Worm (Caenorhabditis elegans) whole organism, L1 larva: ENCODE results near the gene Y46E12A.2.

Source experiments
- C04F5.9 ChIP-seq: sonication (generic microtip); optimal IDR thresholded peaks from 2 replicates; lab custom pipeline; 2016; ENCODE audit warnings: missing genetic modification characterization, missing compliant biosample characterization
- C34B4.2 ChIP-seq: sonication (generic microtip); optimal IDR thresholded peaks from 2 replicates; lab custom pipeline; 2017; ENCODE audit warnings: mild to moderate bottlenecking, missing genetic modification characterization, missing compliant biosample characterization
- F16B12.6 ChIP-seq: fragments of 150-350 bp; optimal IDR thresholded peaks from 2 replicates; lab custom pipeline; 2014; ENCODE audit warnings: missing biosample characterization, missing genetic modification characterization
- Y116A8C.19 ChIP-seq: sonication (generic microtip); optimal IDR thresholded peaks from 2 replicates; lab custom pipeline; 2016; ENCODE audit warnings: missing compliant biosample characterization, missing genetic modification characterization, borderline replicate concordance
- aha-1 ChIP-seq: fragments of 150-350 bp; optimal IDR thresholded peaks from 2 replicates; lab custom pipeline; 2014; ENCODE audit warnings: missing biosample characterization, missing genetic modification characterization
- blmp-1 ChIP-seq: fragments of 150-350 bp; optimal IDR thresholded peaks from 2 replicates; lab custom pipeline; 2014; ENCODE audit warnings: missing biosample characterization, missing genetic modification characterization
- ceh-8 ChIP-seq: fragments of 200-800 bp; sonication (Bioruptor generic); optimal IDR thresholded peaks from 2 replicates; lab custom pipeline; 2018; ENCODE audit warnings: mild to moderate bottlenecking, missing genetic modification characterization, moderate library complexity, missing compliant biosample characterization
- ceh-90 ChIP-seq: sonication (generic microtip); optimal IDR thresholded peaks from 2 replicates; lab custom pipeline; 2016; ENCODE audit warnings: missing genetic modification characterization, missing compliant biosample characterization
- dsc-1 ChIP-seq: sonication (generic microtip); optimal IDR thresholded peaks from 2 replicates; lab custom pipeline; 2016; ENCODE audit warnings: mild to moderate bottlenecking, missing genetic modification characterization, missing compliant biosample characterization
- efl-1 ChIP-seq, 4 experiments: fragments of 150-350 bp; optimal IDR thresholded peaks in 3 of 4; peaks in 1 of 4; 1 replicate in 1 of 4; 2 replicates in 3 of 4; lab custom pipeline; 2014; ENCODE audit warnings: missing biosample characterization in 2 of 4, missing genetic modification characterization in 2 of 4, missing genetic modification reagents in 2 of 4
- efl-3 ChIP-seq: fragments of 200-800 bp; sonication (Bioruptor generic); optimal IDR thresholded peaks from 2 replicates; lab custom pipeline; 2018; ENCODE audit warnings: mild to moderate bottlenecking, missing genetic modification characterization, missing compliant biosample characterization
- egl-13 ChIP-seq: sonication (generic microtip); optimal IDR thresholded peaks from 2 replicates; lab custom pipeline; 2016; ENCODE audit warnings: missing genotype, missing genetic modification reagents, missing genetic modification characterization, missing compliant biosample characterization
- elt-3 ChIP-seq, 6 experiments: fragments of 150-350 bp in 1 of 6; sonication (generic microtip); optimal IDR thresholded peaks; 2 replicates each; lab custom pipeline; 2017 to 2018; ENCODE audit warnings: missing biosample characterization in 6 of 6, missing genetic modification characterization in 6 of 6, inconsistent platforms in 1 of 6
- ets-5 ChIP-seq: fragments of 200-800 bp; sonication (Bioruptor generic); IDR thresholded peaks from 2 replicates; pipeline ENCODE4 v1.3.6; 2022; ENCODE audit warnings: missing genetic modification characterization, missing compliant biosample characterization
- fkh-10 ChIP-seq: sonication (generic microtip); optimal IDR thresholded peaks from 2 replicates; lab custom pipeline; 2017; ENCODE audit warnings: missing biosample characterization, missing genetic modification reagents, missing genetic modification characterization
- fkh-8 ChIP-seq: sonication (generic microtip); optimal IDR thresholded peaks from 2 replicates; lab custom pipeline; 2016; ENCODE audit warnings: mild to moderate bottlenecking, missing genetic modification characterization, missing compliant biosample characterization
- fos-1 ChIP-seq: fragments of 150-350 bp; optimal IDR thresholded peaks from 2 replicates; lab custom pipeline; 2014; ENCODE audit warnings: missing biosample characterization, missing genetic modification characterization
- grh-1 ChIP-seq: fragments of 200-800 bp; sonication (Bioruptor generic); IDR thresholded peaks from 2 replicates; pipeline ENCODE4 v1.3.6; 2022; ENCODE audit warnings: missing genetic modification reagents, missing genetic modification characterization, missing compliant biosample characterization
- hlh-17 ChIP-seq: fragments of 200-800 bp; sonication (Bioruptor generic); optimal IDR thresholded peaks from 2 replicates; lab custom pipeline; 2018; ENCODE audit warnings: missing genetic modification characterization, mild to moderate bottlenecking, missing compliant biosample characterization, moderate library complexity, borderline replicate concordance
- irx-1 ChIP-seq: sonication (generic microtip); optimal IDR thresholded peaks from 2 replicates; lab custom pipeline; 2016; ENCODE audit warnings: missing genetic modification characterization, missing compliant biosample characterization
- isw-1 ChIP-seq: fragments of 200-800 bp; sonication (Bioruptor generic); IDR thresholded peaks from 2 replicates; pipeline ENCODE4 v1.3.6; 2022; ENCODE audit warnings: missing genetic modification characterization, missing compliant biosample characterization
- lin-13 ChIP-seq: fragments of 150-350 bp; optimal IDR thresholded peaks from 2 replicates; lab custom pipeline; 2014; ENCODE audit warnings: missing biosample characterization, missing genetic modification reagents, missing genetic modification characterization
- lin-39 ChIP-seq: fragments of 150-350 bp; optimal IDR thresholded peaks from 2 replicates; lab custom pipeline; 2014; ENCODE audit warnings: missing biosample characterization, missing genetic modification reagents, missing genetic modification characterization
- lir-3 ChIP-seq: sonication (generic microtip); optimal IDR thresholded peaks from 2 replicates; lab custom pipeline; 2016; ENCODE audit warnings: mild to moderate bottlenecking, missing genetic modification characterization, moderate library complexity, missing compliant biosample characterization; ENCODE audit not compliant: poor library complexity
- lsy-2 ChIP-seq, 2 experiments: fragments of 150-350 bp; optimal IDR thresholded peaks; 2 replicates each; lab custom pipeline; 2014; ENCODE audit warnings: missing biosample characterization in 2 of 2, missing genetic modification characterization in 2 of 2
- mab-9 ChIP-seq: fragments of 200-800 bp; sonication (Bioruptor generic); IDR thresholded peaks from 2 replicates; pipeline ENCODE4 v1.3.6; 2022; ENCODE audit warnings: missing genetic modification reagents, missing genetic modification characterization, missing compliant biosample characterization
- mdl-1 ChIP-seq, 2 experiments: fragments of 150-350 bp; optimal IDR thresholded peaks; 2 replicates each; lab custom pipeline; 2014 to 2017; ENCODE audit warnings: missing biosample characterization in 2 of 2, missing genetic modification characterization in 2 of 2, inconsistent platforms in 1 of 2
- mef-2 ChIP-seq: fragments of 150-350 bp; optimal IDR thresholded peaks from 2 replicates; lab custom pipeline; 2014; ENCODE audit warnings: missing biosample characterization, missing genetic modification characterization
- mep-1 ChIP-seq: fragments of 150-350 bp; optimal IDR thresholded peaks from 2 replicates; lab custom pipeline; 2014; ENCODE audit warnings: missing biosample characterization, missing genetic modification characterization
- nhr-11 ChIP-seq: fragments of 150-350 bp; optimal IDR thresholded peaks from 2 replicates; lab custom pipeline; 2014; ENCODE audit warnings: missing biosample characterization, missing genetic modification characterization
- nhr-19 ChIP-seq: fragments of 200-800 bp; sonication (Bioruptor generic); conservative IDR thresholded peaks from 2 replicates; pipeline ENCODE4 v1.3.6; 2022; ENCODE audit warnings: missing genetic modification characterization, missing compliant biosample characterization
- nhr-20 ChIP-seq: sonication (generic microtip); optimal IDR thresholded peaks from 2 replicates; lab custom pipeline; 2016; ENCODE audit warnings: mild to moderate bottlenecking, missing genetic modification characterization, missing compliant biosample characterization
- nhr-28 ChIP-seq: fragments of 150-350 bp; optimal IDR thresholded peaks from 2 replicates; lab custom pipeline; 2014; ENCODE audit warnings: missing biosample characterization, missing genetic modification characterization
- nhr-47 ChIP-seq: sonication (generic microtip); optimal IDR thresholded peaks from 2 replicates; lab custom pipeline; 2016; ENCODE audit warnings: mild to moderate bottlenecking, missing genetic modification characterization, moderate library complexity, missing compliant biosample characterization
- nhr-76 ChIP-seq: sonication (generic microtip); optimal IDR thresholded peaks from 2 replicates; lab custom pipeline; 2017; ENCODE audit warnings: missing biosample characterization, missing genetic modification characterization
- nhr-77 ChIP-seq: fragments of 150-350 bp; optimal IDR thresholded peaks from 2 replicates; lab custom pipeline; 2014; ENCODE audit warnings: missing biosample characterization, missing genetic modification characterization
- nhr-90 ChIP-seq: sonication (generic microtip); optimal IDR thresholded peaks from 2 replicates; lab custom pipeline; 2016; ENCODE audit warnings: mild to moderate bottlenecking, missing genetic modification characterization, missing compliant biosample characterization; ENCODE audit not compliant: poor library complexity
- pag-3 ChIP-seq: sonication (generic microtip); optimal IDR thresholded peaks from 2 replicates; lab custom pipeline; 2017; ENCODE audit warnings: missing genetic modification characterization, mild to moderate bottlenecking, missing compliant biosample characterization, antibody characterized with exemption, borderline replicate concordance; ENCODE audit not compliant: insufficient read depth
- pax-3 ChIP-seq: fragments of 200-800 bp; sonication (Bioruptor generic); optimal IDR thresholded peaks from 2 replicates; lab custom pipeline; 2018; ENCODE audit warnings: mild to moderate bottlenecking, missing genetic modification characterization, moderate library complexity, missing compliant biosample characterization
- sox-4 ChIP-seq: sonication (generic microtip); optimal IDR thresholded peaks from 2 replicates; lab custom pipeline; 2016; ENCODE audit warnings: missing genetic modification characterization, missing compliant biosample characterization
- sptf-1 ChIP-seq: fragments of 150-350 bp; optimal IDR thresholded peaks from 2 replicates; lab custom pipeline; 2014; ENCODE audit warnings: missing biosample characterization, missing genetic modification characterization
- sup-37 ChIP-seq: fragments of 200-800 bp; sonication (Bioruptor generic); optimal IDR thresholded peaks from 2 replicates; lab custom pipeline; 2018; ENCODE audit warnings: mild to moderate bottlenecking, missing genetic modification characterization, missing compliant biosample characterization
- tbx-2 ChIP-seq: sonication (generic microtip); optimal IDR thresholded peaks from 2 replicates; lab custom pipeline; 2016; ENCODE audit warnings: missing genetic modification characterization, missing compliant biosample characterization
- unc-130 ChIP-seq: fragments of 150-350 bp; optimal IDR thresholded peaks from 2 replicates; lab custom pipeline; 2017; ENCODE audit warnings: missing biosample characterization, missing genetic modification characterization, inconsistent platforms
- unc-30 ChIP-seq: sonication (generic microtip); optimal IDR thresholded peaks from 2 replicates; lab custom pipeline; 2017; ENCODE audit warnings: missing biosample characterization, missing genetic modification characterization
- unc-62 ChIP-seq: fragments of 150-350 bp; optimal IDR thresholded peaks from 2 replicates; lab custom pipeline; 2014; ENCODE audit warnings: missing biosample characterization, missing genetic modification reagents, missing genetic modification characterization
- unc-86 ChIP-seq: sonication (generic microtip); optimal IDR thresholded peaks from 2 replicates; lab custom pipeline; 2016; ENCODE audit warnings: missing genetic modification characterization, missing compliant biosample characterization
- unc-98 ChIP-seq: fragments of 200-800 bp; sonication (Bioruptor generic); IDR thresholded peaks from 2 replicates; pipeline ENCODE4 v1.3.6; 2022; ENCODE audit warnings: missing genetic modification characterization, missing compliant biosample characterization
- vab-15 ChIP-seq: sonication (generic microtip); optimal IDR thresholded peaks from 2 replicates; lab custom pipeline; 2017; ENCODE audit warnings: missing genotype, mild to moderate bottlenecking, missing genetic modification characterization, missing compliant biosample characterization
- xbp-1 ChIP-seq: sonication (generic microtip); optimal IDR thresholded peaks from 2 replicates; lab custom pipeline; 2016; ENCODE audit warnings: missing genetic modification characterization, missing compliant biosample characterization
- zip-4 ChIP-seq: fragments of 200-800 bp; sonication (Bioruptor generic); optimal IDR thresholded peaks from 2 replicates; lab custom pipeline; 2018; ENCODE audit warnings: mild to moderate bottlenecking, missing genetic modification characterization, moderate library complexity, missing compliant biosample characterization
- ztf-11 ChIP-seq, 2 experiments: sonication (generic microtip); optimal IDR thresholded peaks; 2 replicates each; lab custom pipeline; 2016 to 2017; ENCODE audit warnings: missing genetic modification characterization in 2 of 2, missing biosample characterization in 1 of 2, missing compliant biosample characterization in 1 of 2
- ztf-4 ChIP-seq: fragments of 150-350 bp; optimal IDR thresholded peaks from 2 replicates; lab custom pipeline; 2014; ENCODE audit warnings: missing biosample characterization, missing genetic modification characterization

Gene Y46E12A.2

ce11 chrIII:1785776-1786175, 27.0 kb downstream of the Y46E12A.2 start (continued):
- TF ChIP-seq dsc-1 (tag; lab: Kevin White, UChicago), result peak; percentile 19
- no peak for TF ChIP-seq mdl-1 (tag; optimal IDR thresholded peaks at IDR 0.05; lab: Kevin White, UChicago)
- TF ChIP-seq nhr-47, result peak; percentile 66
- TF ChIP-seq lin-39 (tag; lab: Kevin White, UChicago), result no peak
- no peak for TF ChIP-seq aha-1 (tag; lab: Kevin White, UChicago)
- TF ChIP-seq unc-130 (tag; lab: Kevin White, UChicago), result no peak
- no peak for TF ChIP-seq grh-1
- TF ChIP-seq efl-1 (optimal IDR thresholded peaks at IDR 0.05; lab: Kevin White, UChicago), result peak; percentile 42 to 57
- TF ChIP-seq efl-1 (GFP tag; optimal IDR thresholded peaks at IDR 0.05 in 1 of 2; lab: Kevin White, UChicago), result peak in 1 of 2 experiments; percentile 5
- no peak for TF ChIP-seq nhr-90 (tag; lab: Kevin White, UChicago)
- peak; percentile 34 for TF ChIP-seq tbx-2 (tag; lab: Kevin White, UChicago)
- no peak for TF ChIP-seq nhr-20
- peak; percentile 76 for TF ChIP-seq unc-86 (tag; lab: Kevin White, UChicago)
- no peak for TF ChIP-seq ceh-90 (tag; lab: Kevin White, UChicago)
- TF ChIP-seq zip-4 (GFP tag; lab: Kevin White, UChicago), result no peak
- TF ChIP-seq unc-98, result no peak
- TF ChIP-seq ztf-4 (tag; lab: Kevin White, UChicago), result no peak
- no peak for TF ChIP-seq blmp-1 (tag; lab: Kevin White, UChicago)
- peak; percentile 27 for TF ChIP-seq lin-13
- no peak for TF ChIP-seq pax-3 (tag; lab: Kevin White, UChicago)
- no peak for TF ChIP-seq nhr-76 (tag; lab: Kevin White, UChicago)
- no peak for TF ChIP-seq unc-30
- TF ChIP-seq nhr-77 (tag; lab: Kevin White, UChicago), result no peak
- no peak for TF ChIP-seq sup-37
- no peak for TF ChIP-seq nhr-11 (tag; lab: Kevin White, UChicago)
- TF ChIP-seq mef-2 (tag; lab: Kevin White, UChicago), result no peak
- TF ChIP-seq Y116A8C.19 (tag; lab: Kevin White, UChicago), result no peak
- no peak for TF ChIP-seq efl-3 (GFP tag; lab: Kevin White, UChicago)
- TF ChIP-seq ets-5 (GFP tag; lab: Robert Waterston, UW), result no peak
- peak; percentile 7 for TF ChIP-seq xbp-1 (tag; lab: Kevin White, UChicago)
- no peak for TF ChIP-seq nhr-28 (tag; lab: Kevin White, UChicago)
- no peak for TF ChIP-seq fos-1
- TF ChIP-seq C04F5.9 (tag; lab: Kevin White, UChicago), result no peak
- TF ChIP-seq sptf-1, result no peak
- TF ChIP-seq egl-13 (tag; lab: Kevin White, UChicago), result peak; percentile 8
- no peak for TF ChIP-seq sox-4 (tag; lab: Kevin White, UChicago)
- no peak for TF ChIP-seq C34B4.2 (tag; lab: Kevin White, UChicago)
- peak; percentile 34 for TF ChIP-seq nhr-19
- TF ChIP-seq vab-15, result no peak
- no peak for TF ChIP-seq elt-3 (tag; optimal IDR thresholded peaks at IDR 0.05; lab: Kevin White, UChicago)
- peak; percentile 26 for TF ChIP-seq F16B12.6
- TF ChIP-seq unc-62 (GFP tag; lab: Kevin White, UChicago), result no peak
- TF ChIP-seq ceh-8 (GFP tag; lab: Kevin White, UChicago), result peak; percentile 65
- TF ChIP-seq ztf-11 (tag; optimal IDR thresholded peaks at IDR 0.05; lab: Kevin White, UChicago), result no peak
- TF ChIP-seq pag-3 (tag; lab: Kevin White, UChicago), result no peak
- TF ChIP-seq irx-1, result no peak
- TF ChIP-seq fkh-8, result peak; percentile 82
- TF ChIP-seq mab-9, result no peak
- TF ChIP-seq lsy-2 (tag; optimal IDR thresholded peaks at IDR 0.05; lab: Kevin White, UChicago), result peak; percentile 52 to 62
- TF ChIP-seq lir-3 (tag; lab: Kevin White, UChicago), result no peak
- TF ChIP-seq fkh-10 (GFP tag; lab: Kevin White, UChicago), result peak; percentile 53
- peak; percentile 40 for TF ChIP-seq isw-1
- no peak for TF ChIP-seq mep-1 (tag; lab: Kevin White, UChicago)
- TF ChIP-seq hlh-17 (GFP tag; lab: Kevin White, UChicago), result no peak
